Worm (Caenorhabditis elegans): ENCODE measurements around the gene srx-18.

The srx-18 gene

ce11 chrV:17828310-17828709, 29.6 kb upstream of the srx-18 start, which contains the start of gene srh-304:
Gene srh-304, plus strand, starts transcription at chrV:17828610.
- no peak for TF ChIP-seq spr-1 (tag; optimal IDR thresholded peaks at IDR 0.05)

- TF ChIP-seq aha-1 (tag) = peak; percentile 42
Observed at ce11 chrV:17826325-17826724, 27.6 kb upstream of the srx-18 start.

DNA sequence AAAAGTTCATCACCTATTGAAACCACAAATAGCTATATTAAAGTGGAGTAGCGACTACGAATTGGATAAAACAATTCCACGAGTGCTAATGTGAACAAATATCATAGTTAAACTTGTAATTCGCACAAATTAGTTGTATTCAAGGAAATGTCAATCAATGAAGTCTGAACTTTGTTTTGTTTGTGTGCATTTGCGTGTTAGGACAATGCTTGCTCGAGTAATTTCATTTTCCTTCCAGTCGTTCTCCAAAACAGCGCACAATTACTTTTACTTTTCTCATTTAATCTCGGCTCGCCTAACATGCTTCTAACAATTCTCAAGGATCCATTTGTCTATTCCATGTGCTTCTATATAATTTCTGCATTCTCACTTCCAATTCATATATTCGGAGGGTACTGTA, 25.9 kb upstream of the srx-18 start, which contains the start of gene srh-301:
TSS of gene srh-301 (plus strand) at position 301 of the 400 bp plus-strand sequence.
- TF ChIP-seq snpc-4 (tag; optimal IDR thresholded peaks at IDR 0.05) (no peak), zip-2 (tag; optimal IDR thresholded peaks at IDR 0.05) (no peak), ZK337.2 (GFP tag; IDR thresholded peaks at IDR 0.05) (no peak), unc-62 (GFP tag; optimal IDR thresholded peaks at IDR 0.05 in 1 of 2) (peak in 1 of 2 experiments; percentile 54), unc-62 (tag; optimal IDR thresholded peaks at IDR 0.05) (no peak)

DNA sequence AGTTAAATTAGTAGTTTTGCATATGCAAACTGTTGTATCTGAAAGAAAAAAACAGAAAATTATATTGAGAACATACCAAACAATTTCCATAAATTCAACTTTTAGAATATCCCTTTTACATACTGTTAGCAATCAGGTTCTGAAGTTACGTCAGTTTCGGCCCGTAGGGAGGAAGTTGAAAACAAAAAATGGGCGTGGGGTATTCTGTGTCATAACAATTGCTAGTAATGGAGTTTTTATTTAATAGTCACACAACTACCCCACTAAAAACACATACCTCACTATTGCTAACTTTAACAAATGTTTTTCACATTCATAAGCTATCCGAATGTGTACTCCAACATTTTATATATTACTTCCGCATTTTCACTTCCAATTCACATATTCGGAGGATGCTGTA, 23.1 kb upstream of the srx-18 start, which contains the start of gene srh-300:
TSS of gene srh-300 (plus strand) at position 301 of the 400 bp plus-strand sequence.
- peak in 1 of 2 experiments; percentile 10 for TF ChIP-seq unc-62 (GFP tag; optimal IDR thresholded peaks at IDR 0.05 in 1 of 2)
- TF ChIP-seq unc-62 (tag; optimal IDR thresholded peaks at IDR 0.05) = no peak
- TF ChIP-seq aha-1 (tag) = peak; percentile 17
- TF ChIP-seq T20F7.1 (GFP tag; optimal IDR thresholded peaks at IDR 0.05) = no peak

DNA sequence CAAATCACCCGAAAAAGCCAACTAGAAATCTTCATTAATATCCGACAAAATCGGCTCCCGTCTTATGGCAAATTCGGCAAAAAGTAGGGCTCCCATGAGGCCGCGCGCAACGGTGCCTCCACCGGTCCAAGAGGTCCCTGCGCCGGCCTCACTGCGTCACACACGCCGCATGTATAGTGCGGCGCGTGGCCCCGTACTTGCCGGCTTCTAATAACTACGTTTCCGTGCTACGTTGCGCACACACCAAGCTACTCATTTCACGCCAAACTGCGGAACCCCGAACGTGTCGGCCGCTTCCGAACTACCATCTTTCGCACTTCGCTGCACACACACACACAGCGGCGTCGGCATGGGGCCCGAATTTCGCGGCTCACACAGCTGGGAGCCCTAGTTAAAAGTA, 21.0 kb upstream of the srx-18 start:
- peak; percentile 68; the same call in 1 of the 2 replicates for TF ChIP-seq egl-43 (GFP tag; IDR thresholded peaks at IDR 0.05)
- peak; percentile 73 for TF ChIP-seq set-16 (GFP tag; IDR thresholded peaks at IDR 0.05)
- TF ChIP-seq nhr-11 (tag; optimal IDR thresholded peaks at IDR 0.05) = no peak
- no peak for TF ChIP-seq Y105C5A.15 (GFP tag; IDR thresholded peaks at IDR 0.05)

DNA sequence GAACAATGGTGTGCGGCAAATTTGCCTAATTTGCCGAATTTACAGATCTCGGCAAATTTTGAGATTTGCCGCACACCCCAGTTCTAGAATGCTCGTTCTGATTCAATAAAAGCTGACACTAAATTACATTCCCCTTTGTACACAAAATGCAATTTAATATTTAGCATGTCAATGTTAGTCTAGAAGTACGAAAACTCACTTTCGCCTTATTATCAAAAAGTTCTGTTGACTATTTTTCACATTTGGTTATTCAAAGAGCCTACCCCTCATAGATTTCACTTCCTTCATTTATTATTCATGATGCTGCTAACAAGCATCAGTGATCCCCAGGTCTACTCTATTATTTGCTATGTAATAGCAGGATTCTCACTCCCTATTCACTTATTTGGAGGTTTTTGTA, 19.9 kb upstream of the srx-18 start, which contains the start of gene srh-298:
TSS of gene srh-298 (plus strand) at position 301 of the 400 bp plus-strand sequence.
- TF ChIP-seq unc-62 (GFP tag; optimal IDR thresholded peaks at IDR 0.05 in 1 of 2) (peak in 1 of 2 experiments; percentile 26), unc-62 (tag; optimal IDR thresholded peaks at IDR 0.05) (no peak), tag-97 (GFP tag; IDR thresholded peaks at IDR 0.05) (no peak)

DNA sequence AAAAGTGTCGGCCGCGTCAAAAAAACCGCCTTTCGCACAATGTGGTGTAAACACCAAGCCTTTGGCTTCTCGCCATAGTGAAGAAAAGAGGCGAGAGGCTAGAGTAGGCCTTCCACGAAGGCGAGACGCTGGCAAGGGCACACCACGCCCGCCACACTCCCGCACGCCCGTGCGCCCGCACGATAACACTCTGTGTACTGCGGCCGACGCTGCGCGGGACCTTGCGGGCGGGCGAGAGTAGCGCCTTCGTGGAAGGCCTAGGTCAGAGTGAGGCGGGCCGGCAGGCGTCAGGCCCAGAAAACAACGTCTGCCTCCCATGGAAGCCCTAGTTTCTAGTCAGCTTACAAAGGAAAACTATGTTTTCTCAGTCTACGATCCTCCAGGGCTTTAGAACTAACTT, 13.4 kb upstream of the srx-18 start:
- no peak for TF ChIP-seq ama-1 (optimal IDR thresholded peaks at IDR 0.05)
- no peak for TF ChIP-seq nhr-102 (tag; optimal IDR thresholded peaks at IDR 0.05)
- 0 out of 2 replicates have a peak, but pooled peaks have one; percentile 49 for TF ChIP-seq saeg-2 (GFP tag; IDR thresholded peaks at IDR 0.05)
- TF ChIP-seq madf-5 (GFP tag; IDR thresholded peaks at IDR 0.05) = no peak
- peak; percentile 94 for TF ChIP-seq set-16 (GFP tag; IDR thresholded peaks at IDR 0.05)
- TF ChIP-seq zfp-3 (GFP tag; conservative IDR thresholded peaks at IDR 0.05) = no peak
- TF ChIP-seq hmg-1.1 (GFP tag; IDR thresholded peaks at IDR 0.05) = no peak
- TF ChIP-seq nhr-41 (GFP tag; IDR thresholded peaks at IDR 0.05) = no peak
- no peak for TF ChIP-seq nhr-42 (GFP tag; IDR thresholded peaks at IDR 0.05)
- peak; percentile 57 for TF ChIP-seq egl-43 (GFP tag; IDR thresholded peaks at IDR 0.05)
- TF ChIP-seq D1046.2 (GFP tag; IDR thresholded peaks at IDR 0.05) = peak; percentile 50; the same call in 1 of the 2 replicates

DNA sequence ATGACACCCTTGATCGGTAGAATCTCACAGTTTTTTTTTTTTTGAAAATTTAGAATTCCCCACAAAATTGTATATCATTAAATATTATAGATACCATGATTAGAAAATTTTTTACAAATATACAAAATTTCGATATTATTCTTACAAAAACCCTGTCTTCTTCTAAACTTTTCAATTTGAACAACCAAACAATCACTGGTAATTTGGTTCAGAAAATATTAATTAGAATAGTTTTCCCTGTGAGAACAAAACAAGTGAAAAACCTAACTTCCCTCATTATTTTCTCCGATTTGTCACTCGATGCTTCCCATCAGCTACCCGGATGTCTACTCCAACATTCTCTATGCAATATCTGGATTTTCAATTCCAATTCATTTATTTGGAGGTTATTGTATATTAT, 11.4 kb upstream of the srx-18 start, which contains the start of gene srh-296:
TSS of gene srh-296 (plus strand) at position 301 of the 400 bp plus-strand sequence.
- TF ChIP-seq unc-62 (GFP tag; optimal IDR thresholded peaks at IDR 0.05 in 1 of 2) (peak in 1 of 2 experiments; percentile 2), unc-62 (tag; optimal IDR thresholded peaks at IDR 0.05) (no peak), F37D6.2 (tag; optimal IDR thresholded peaks at IDR 0.05) (no peak), nhr-111 (GFP tag; optimal IDR thresholded peaks at IDR 0.05) (no peak)

DNA sequence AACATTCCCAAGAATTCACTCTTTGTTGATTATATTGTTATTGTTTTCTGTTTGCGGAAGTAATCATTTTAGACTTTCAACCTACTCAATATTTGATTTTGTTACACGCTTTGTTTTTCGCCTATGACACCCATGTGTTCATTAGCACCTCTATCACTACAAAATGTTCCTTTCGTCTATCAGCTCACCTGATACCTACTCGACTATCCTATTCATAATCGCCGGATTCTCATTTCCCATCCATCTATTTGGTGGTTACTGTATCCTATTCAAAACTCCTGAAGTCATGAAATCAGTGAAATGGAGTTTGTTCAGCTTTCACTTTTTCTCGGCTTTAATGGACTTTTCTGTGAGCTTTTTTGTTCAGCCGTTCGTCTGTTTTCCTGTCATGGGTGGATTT, 6.6 kb upstream of the srx-18 start, which contains the start of gene srh-291:
TSS of gene srh-291 (plus strand) at position 301 of the 400 bp plus-strand sequence.
- TF ChIP-seq nhr-237 (tag; optimal IDR thresholded peaks at IDR 0.05) (no peak), unc-62 (GFP tag; optimal IDR thresholded peaks at IDR 0.05 in 1 of 2) (no peak), unc-62 (tag; optimal IDR thresholded peaks at IDR 0.05) (no peak), nhr-42 (GFP tag; IDR thresholded peaks at IDR 0.05) (no peak), nhr-76 (tag; optimal IDR thresholded peaks at IDR 0.05) (no peak), mes-2 (tag; optimal IDR thresholded peaks at IDR 0.05; ENCODE audit: poor library complexity, severe bottlenecking) (no peak), lin-29 (GFP tag; IDR thresholded peaks at IDR 0.05) (no peak), attf-4 (tag; optimal IDR thresholded peaks at IDR 0.05) (no peak), daf-12 (tag; optimal IDR thresholded peaks at IDR 0.05) (no peak), zfp-3 (GFP tag; conservative IDR thresholded peaks at IDR 0.05) (no peak), daf-16 (GFP tag; optimal IDR thresholded peaks at IDR 0.05) (no peak), daf-16 (tag; optimal IDR thresholded peaks at IDR 0.05) (no peak), duxl-1 (tag; optimal IDR thresholded peaks at IDR 0.05; ENCODE audit: poor library complexity) (no peak), ctbp-1 (GFP tag; IDR thresholded peaks at IDR 0.05) (no peak), hmg-1.1 (GFP tag; IDR thresholded peaks at IDR 0.05) (no peak), ZK546.5 (tag; optimal IDR thresholded peaks at IDR 0.05) (no peak)

All from whole organism, L4 larva.